Worm (Caenorhabditis elegans): Measurements from ENCODE around the gene pigw-1.
A peak's percentile ranks its signal among the peaks of the same experiment; 100 is the strongest.

pigw-1 gene

DNA sequence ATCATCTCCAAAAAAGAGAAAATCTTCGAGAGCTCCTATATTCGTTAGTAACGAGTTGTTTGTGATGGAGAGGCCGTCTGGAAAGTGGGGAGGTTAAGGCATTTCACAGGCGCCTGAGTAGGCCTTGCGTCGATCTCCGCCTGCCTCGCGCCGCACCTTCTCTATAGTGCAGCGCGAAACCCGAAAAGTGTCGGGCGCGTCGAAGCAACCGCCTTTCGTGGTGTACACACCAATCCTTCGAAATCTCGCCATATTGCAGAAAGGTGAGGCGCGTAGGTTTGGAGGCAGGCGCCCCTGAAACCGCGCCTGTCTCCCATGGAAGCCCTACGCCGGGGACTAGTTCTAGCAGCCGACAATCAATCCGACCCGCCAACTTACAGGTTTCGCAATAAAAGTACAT is 45.1 kb upstream of the pigw-1 start:
- TF ChIP-seq snpc-1.1 (tag; optimal IDR thresholded peaks at IDR 0.05; ENCODE audit: insufficient read depth) (peak; percentile 54), ztf-28 (GFP tag; IDR thresholded peaks at IDR 0.05) (0 out of 2 replicates have a peak, but pooled peaks have one; percentile 10), zfh-2 (GFP tag; conservative IDR thresholded peaks at IDR 0.05) (peak; percentile 81), aptf-2 (GFP tag; conservative IDR thresholded peaks at IDR 0.05) (no peak), bed-2 (GFP tag; IDR thresholded peaks at IDR 0.05) (no peak)

ce11 chrII:2927533-2927932 is 42.8 kb upstream of the pigw-1 start, which contains the start of the genes ZK355.3 and ZK355.8:
ZK355.3 (minus strand) TSS chrII:2927633.
ZK355.8 (plus strand) TSS chrII:2927804.
- TF ChIP-seq nhr-90 (tag; optimal IDR thresholded peaks at IDR 0.05) = no peak
- TF ChIP-seq mes-4 (tag; optimal IDR thresholded peaks at IDR 0.05) = no peak
- TF ChIP-seq Y56A3A.18 (GFP tag; IDR thresholded peaks at IDR 0.05) = no peak
- TF ChIP-seq zfh-2 (GFP tag; conservative IDR thresholded peaks at IDR 0.05) = peak; percentile 49

ce11 chrII:2925806-2926558 is 41.3 kb upstream of the pigw-1 start:
- TF ChIP-seq zfh-2 (GFP tag; conservative IDR thresholded peaks at IDR 0.05) (peak; percentile 68), madf-3 (GFP tag; IDR thresholded peaks at IDR 0.05) (no peak), aptf-3 (GFP tag; IDR thresholded peaks at IDR 0.05) (0 out of 2 replicates have a peak, but pooled peaks have one; percentile 7), nfya-1 (tag; optimal IDR thresholded peaks at IDR 0.05; ENCODE audit: borderline replicate concordance, insufficient read depth) (no peak), rpc-1 (optimal IDR thresholded peaks at IDR 0.05) (no peak), rpc-1 (tag; optimal IDR thresholded peaks at IDR 0.05) (no peak), cebp-2 (GFP tag; IDR thresholded peaks at IDR 0.05) (no peak), mcd-1 (GFP tag; IDR thresholded peaks at IDR 0.05) (0 out of 2 replicates have a peak, but pooled peaks have one; percentile 28), let-526 (GFP tag; IDR thresholded peaks at IDR 0.05) (no peak), akir-1 (GFP tag; optimal IDR thresholded peaks at IDR 0.05) (no peak), hrde-1 (tag; optimal IDR thresholded peaks at IDR 0.05; ENCODE audit: borderline replicate concordance) (no peak), hlh-12 (tag; optimal IDR thresholded peaks at IDR 0.05) (no peak), ets-4 (GFP tag; optimal IDR thresholded peaks at IDR 0.05) (peak; percentile 3), B0261.1 (tag; optimal IDR thresholded peaks at IDR 0.05) (no peak), cebp-1 (GFP tag; IDR thresholded peaks at IDR 0.05) (no peak), cebp-1 (tag; optimal IDR thresholded peaks at IDR 0.05) (no peak), snpc-1.3 (tag; optimal IDR thresholded peaks at IDR 0.05; ENCODE audit: insufficient read depth) (no peak), repo-1 (tag; optimal IDR thresholded peaks at IDR 0.05) (no peak), B0336.3 (GFP tag; IDR thresholded peaks at IDR 0.05) (no peak), F23B12.7 (tag; optimal IDR thresholded peaks at IDR 0.05; ENCODE audit: insufficient read depth) (no peak), F33H1.4 (GFP tag; IDR thresholded peaks at IDR 0.05) (no peak), F10E7.11 (tag; optimal IDR thresholded peaks at IDR 0.05) (peak; percentile 15), xnd-1 (tag; optimal IDR thresholded peaks at IDR 0.05) (no peak), lir-1 (GFP tag; conservative IDR thresholded peaks at IDR 0.05) (no peak), egrh-3 (GFP tag; IDR thresholded peaks at IDR 0.05) (peak; percentile 72), hsf-1 (GFP tag; IDR thresholded peaks at IDR 0.05) (no peak)

DNA sequence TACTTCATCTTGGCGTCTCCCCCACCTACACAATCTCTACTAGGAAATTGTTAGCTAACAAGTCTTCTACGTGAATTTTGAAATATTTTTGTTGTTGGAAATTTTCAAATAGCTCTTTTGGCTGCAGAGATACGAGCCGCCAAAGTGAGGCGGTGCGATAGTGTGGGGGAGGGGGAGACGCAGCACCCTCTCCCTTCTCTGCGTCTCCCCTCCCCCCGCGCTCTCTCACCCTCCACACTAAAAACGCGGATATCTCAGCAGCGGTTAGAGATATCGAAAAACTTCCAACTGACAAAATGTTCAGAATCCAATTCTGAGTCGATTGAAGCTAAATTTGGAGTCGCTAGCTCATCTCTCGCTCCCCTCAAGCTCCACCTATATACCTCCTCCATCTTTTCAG is 40.3 kb upstream of the pigw-1 start:
- no peak for TF ChIP-seq ztf-26 (tag; optimal IDR thresholded peaks at IDR 0.05)
- TF ChIP-seq K12H6.12 (tag; optimal IDR thresholded peaks at IDR 0.05) = no peak
- TF ChIP-seq B0261.1 (tag; optimal IDR thresholded peaks at IDR 0.05) = no peak
- no peak for TF ChIP-seq attf-6 (GFP tag; IDR thresholded peaks at IDR 0.05)
- TF ChIP-seq tbp1 (GFP tag; optimal IDR thresholded peaks at IDR 0.05) = no peak
- TF ChIP-seq xnd-1 (tag; optimal IDR thresholded peaks at IDR 0.05) = no peak
- no peak for TF ChIP-seq hrde-1 (tag; optimal IDR thresholded peaks at IDR 0.05; ENCODE audit: borderline replicate concordance)
- TF ChIP-seq hmg-1.2 (GFP tag; IDR thresholded peaks at IDR 0.05) = peak; percentile 67
- no peak for TF ChIP-seq chd-7 (tag; optimal IDR thresholded peaks at IDR 0.05)
- TF ChIP-seq B0019.2 (GFP tag; conservative IDR thresholded peaks at IDR 0.05) = no peak
- no peak for TF ChIP-seq unc-130 (GFP tag; optimal IDR thresholded peaks at IDR 0.05)
- peak; percentile 61; the same call in 1 of the 2 replicates for TF ChIP-seq egrh-3 (GFP tag; IDR thresholded peaks at IDR 0.05)
- TF ChIP-seq somi-1 (GFP tag; optimal IDR thresholded peaks at IDR 0.05) = no peak
- TF ChIP-seq lin-54 (GFP tag; optimal IDR thresholded peaks at IDR 0.05) = no peak
- no peak for TF ChIP-seq ceh-91 (GFP tag; IDR thresholded peaks at IDR 0.05)
